Worm (Caenorhabditis elegans): ENCODE data around the gene arle-14.

- TF ChIP-seq ceh-13 (GFP tag; optimal IDR thresholded peaks at IDR 0.05) = no peak
- no peak for TF ChIP-seq B0310.2 (tag; optimal IDR thresholded peaks at IDR 0.05)
- TF ChIP-seq tra-4 (tag; optimal IDR thresholded peaks at IDR 0.05) = no peak
- TF ChIP-seq hmg-4 (GFP tag; optimal IDR thresholded peaks at IDR 0.05) = no peak
- TF ChIP-seq ama-1 (optimal IDR thresholded peaks at IDR 0.05) = no peak
- no peak for TF ChIP-seq hmbx-1 (tag; optimal IDR thresholded peaks at IDR 0.05)
- no peak for TF ChIP-seq tbx-11 (GFP tag; IDR thresholded peaks at IDR 0.05)
- TF ChIP-seq sea-1 (GFP tag; conservative IDR thresholded peaks at IDR 0.05) = no peak
- no peak for TF ChIP-seq ets-7 (tag; optimal IDR thresholded peaks at IDR 0.05)
- no peak for TF ChIP-seq F13C5.2 (tag; optimal IDR thresholded peaks at IDR 0.05)
These were observed 1.0 kb downstream of the arle-14 start, which contains the start of gene B0336.13 for ce11 chrIII:5693736-5694135.

Measured in whole organism, early embryonic.